Worm (Caenorhabditis elegans) whole organism, L1 larva: ENCODE data around the gene H43I07.1.

Source experiments
- C16A3.4 ChIP-seq: fragments of 150-350 bp; optimal IDR thresholded peaks from 2 replicates; lab custom pipeline; 2014; ENCODE audit warnings: missing biosample characterization, missing genetic modification characterization
- aha-1 ChIP-seq: fragments of 150-350 bp; optimal IDR thresholded peaks from 2 replicates; lab custom pipeline; 2014; ENCODE audit warnings: missing biosample characterization, missing genetic modification characterization
- blmp-1 ChIP-seq: fragments of 150-350 bp; optimal IDR thresholded peaks from 2 replicates; lab custom pipeline; 2014; ENCODE audit warnings: missing biosample characterization, missing genetic modification characterization
- ceh-63 ChIP-seq: fragments of 200-800 bp; sonication (Bioruptor generic); optimal IDR thresholded peaks from 2 replicates; lab custom pipeline; 2018; ENCODE audit warnings: mild to moderate bottlenecking, missing genetic modification characterization, missing compliant biosample characterization
- ceh-8 ChIP-seq: fragments of 200-800 bp; sonication (Bioruptor generic); optimal IDR thresholded peaks from 2 replicates; lab custom pipeline; 2018; ENCODE audit warnings: mild to moderate bottlenecking, missing genetic modification characterization, moderate library complexity, missing compliant biosample characterization
- ceh-82 ChIP-seq, 3 experiments: fragments of 150-350 bp in 1 of 3; sonication (generic microtip) in 2 of 3; optimal IDR thresholded peaks; 2 replicates each; lab custom pipeline; 2014 to 2017; ENCODE audit warnings: missing biosample characterization in 3 of 3, missing genetic modification characterization in 3 of 3
- ceh-88 ChIP-seq: fragments of 200-800 bp; sonication (Bioruptor generic); IDR thresholded peaks from 2 replicates; pipeline ENCODE4 v1.3.6; 2022; ENCODE audit warnings: missing genetic modification characterization, missing compliant biosample characterization
- ceh-90 ChIP-seq: sonication (generic microtip); optimal IDR thresholded peaks from 2 replicates; lab custom pipeline; 2016; ENCODE audit warnings: missing genetic modification characterization, missing compliant biosample characterization
- dpl-1 ChIP-seq, 3 experiments: fragments of 150-350 bp in 2 of 3; sonication (generic microtip) in 1 of 3; optimal IDR thresholded peaks; 2 replicates each; lab custom pipeline; 2014 to 2017; ENCODE audit warnings: missing biosample characterization in 3 of 3, missing genetic modification characterization in 3 of 3, missing genetic modification reagents in 3 of 3
- dsc-1 ChIP-seq: sonication (generic microtip); optimal IDR thresholded peaks from 2 replicates; lab custom pipeline; 2016; ENCODE audit warnings: mild to moderate bottlenecking, missing genetic modification characterization, missing compliant biosample characterization
- efl-1 ChIP-seq, 4 experiments: fragments of 150-350 bp; optimal IDR thresholded peaks in 3 of 4; peaks in 1 of 4; 1 replicate in 1 of 4; 2 replicates in 3 of 4; lab custom pipeline; 2014; ENCODE audit warnings: missing biosample characterization in 2 of 4, missing genetic modification characterization in 2 of 4, missing genetic modification reagents in 2 of 4
- elt-2 ChIP-seq: sonication (generic microtip); optimal IDR thresholded peaks from 2 replicates; lab custom pipeline; 2016; ENCODE audit warnings: missing genetic modification characterization, mild to moderate bottlenecking, inconsistent platforms, missing compliant biosample characterization, missing genetic modification reagents
- fkh-4 ChIP-seq: sonication (generic microtip); optimal IDR thresholded peaks from 2 replicates; lab custom pipeline; 2016; ENCODE audit warnings: missing compliant biosample characterization, missing genetic modification characterization, borderline replicate concordance
- fkh-8 ChIP-seq: sonication (generic microtip); optimal IDR thresholded peaks from 2 replicates; lab custom pipeline; 2016; ENCODE audit warnings: mild to moderate bottlenecking, missing genetic modification characterization, missing compliant biosample characterization
- fos-1 ChIP-seq: fragments of 150-350 bp; optimal IDR thresholded peaks from 2 replicates; lab custom pipeline; 2014; ENCODE audit warnings: missing biosample characterization, missing genetic modification characterization
- hlh-17 ChIP-seq: fragments of 200-800 bp; sonication (Bioruptor generic); optimal IDR thresholded peaks from 2 replicates; lab custom pipeline; 2018; ENCODE audit warnings: missing genetic modification characterization, mild to moderate bottlenecking, missing compliant biosample characterization, moderate library complexity, borderline replicate concordance
- irx-1 ChIP-seq: sonication (generic microtip); optimal IDR thresholded peaks from 2 replicates; lab custom pipeline; 2016; ENCODE audit warnings: missing genetic modification characterization, missing compliant biosample characterization
- isw-1 ChIP-seq: fragments of 200-800 bp; sonication (Bioruptor generic); IDR thresholded peaks from 2 replicates; pipeline ENCODE4 v1.3.6; 2022; ENCODE audit warnings: missing genetic modification characterization, missing compliant biosample characterization
- jun-1 ChIP-seq: fragments of 150-350 bp; optimal IDR thresholded peaks from 2 replicates; lab custom pipeline; 2014; ENCODE audit warnings: missing biosample characterization, missing genetic modification reagents, missing genetic modification characterization
- lin-13 ChIP-seq: fragments of 150-350 bp; optimal IDR thresholded peaks from 2 replicates; lab custom pipeline; 2014; ENCODE audit warnings: missing biosample characterization, missing genetic modification reagents, missing genetic modification characterization
- lin-15B ChIP-seq: fragments of 150-350 bp; sonication (generic microtip); optimal IDR thresholded peaks from 3 replicates; lab custom pipeline; 2014; ENCODE audit warnings: missing biosample characterization, missing genetic modification characterization
- lin-39 ChIP-seq: fragments of 150-350 bp; optimal IDR thresholded peaks from 2 replicates; lab custom pipeline; 2014; ENCODE audit warnings: missing biosample characterization, missing genetic modification reagents, missing genetic modification characterization
- lsy-2 ChIP-seq, 2 experiments: fragments of 150-350 bp; optimal IDR thresholded peaks; 2 replicates each; lab custom pipeline; 2014; ENCODE audit warnings: missing biosample characterization in 2 of 2, missing genetic modification characterization in 2 of 2
- mab-9 ChIP-seq: fragments of 200-800 bp; sonication (Bioruptor generic); IDR thresholded peaks from 2 replicates; pipeline ENCODE4 v1.3.6; 2022; ENCODE audit warnings: missing genetic modification reagents, missing genetic modification characterization, missing compliant biosample characterization
- mep-1 ChIP-seq: fragments of 150-350 bp; optimal IDR thresholded peaks from 2 replicates; lab custom pipeline; 2014; ENCODE audit warnings: missing biosample characterization, missing genetic modification characterization
- nhr-11 ChIP-seq: fragments of 150-350 bp; optimal IDR thresholded peaks from 2 replicates; lab custom pipeline; 2014; ENCODE audit warnings: missing biosample characterization, missing genetic modification characterization
- nhr-19 ChIP-seq: fragments of 200-800 bp; sonication (Bioruptor generic); conservative IDR thresholded peaks from 2 replicates; pipeline ENCODE4 v1.3.6; 2022; ENCODE audit warnings: missing genetic modification characterization, missing compliant biosample characterization
- nhr-20 ChIP-seq: sonication (generic microtip); optimal IDR thresholded peaks from 2 replicates; lab custom pipeline; 2016; ENCODE audit warnings: mild to moderate bottlenecking, missing genetic modification characterization, missing compliant biosample characterization
- nhr-28 ChIP-seq: fragments of 150-350 bp; optimal IDR thresholded peaks from 2 replicates; lab custom pipeline; 2014; ENCODE audit warnings: missing biosample characterization, missing genetic modification characterization
- nhr-47 ChIP-seq: sonication (generic microtip); optimal IDR thresholded peaks from 2 replicates; lab custom pipeline; 2016; ENCODE audit warnings: mild to moderate bottlenecking, missing genetic modification characterization, moderate library complexity, missing compliant biosample characterization
- nhr-71 ChIP-seq: sonication (generic microtip); optimal IDR thresholded peaks from 2 replicates; lab custom pipeline; 2016; ENCODE audit warnings: mild to moderate bottlenecking, missing genetic modification characterization, moderate library complexity, missing compliant biosample characterization
- nhr-77 ChIP-seq: fragments of 150-350 bp; optimal IDR thresholded peaks from 2 replicates; lab custom pipeline; 2014; ENCODE audit warnings: missing biosample characterization, missing genetic modification characterization
- nhr-84 ChIP-seq: sonication (generic microtip); optimal IDR thresholded peaks from 2 replicates; lab custom pipeline; 2017; ENCODE audit warnings: missing biosample characterization, missing genetic modification characterization
- nhr-85 ChIP-seq: sonication (generic microtip); peaks from one replicate; lab custom pipeline; 2016; ENCODE audit warnings: missing genetic modification characterization, inconsistent platforms, missing compliant biosample characterization
- pag-3 ChIP-seq: sonication (generic microtip); optimal IDR thresholded peaks from 2 replicates; lab custom pipeline; 2017; ENCODE audit warnings: missing genetic modification characterization, mild to moderate bottlenecking, missing compliant biosample characterization, antibody characterized with exemption, borderline replicate concordance; ENCODE audit not compliant: insufficient read depth
- pax-3 ChIP-seq: fragments of 200-800 bp; sonication (Bioruptor generic); optimal IDR thresholded peaks from 2 replicates; lab custom pipeline; 2018; ENCODE audit warnings: mild to moderate bottlenecking, missing genetic modification characterization, moderate library complexity, missing compliant biosample characterization
- skn-1 ChIP-seq: fragments of 150-350 bp; optimal IDR thresholded peaks from 2 replicates; lab custom pipeline; 2014; ENCODE audit warnings: missing biosample characterization, missing genetic modification characterization
- snpc-4 ChIP-seq: fragments of 150-350 bp; optimal IDR thresholded peaks from 2 replicates; lab custom pipeline; 2014; ENCODE audit warnings: missing biosample characterization, missing genetic modification characterization
- snu-23 ChIP-seq: sonication (generic microtip); optimal IDR thresholded peaks from 2 replicates; lab custom pipeline; 2016; ENCODE audit warnings: missing genetic modification characterization, missing compliant biosample characterization
- sox-4 ChIP-seq: sonication (generic microtip); optimal IDR thresholded peaks from 2 replicates; lab custom pipeline; 2016; ENCODE audit warnings: missing genetic modification characterization, missing compliant biosample characterization
- sptf-1 ChIP-seq: fragments of 150-350 bp; optimal IDR thresholded peaks from 2 replicates; lab custom pipeline; 2014; ENCODE audit warnings: missing biosample characterization, missing genetic modification characterization
- sup-37 ChIP-seq: fragments of 200-800 bp; sonication (Bioruptor generic); optimal IDR thresholded peaks from 2 replicates; lab custom pipeline; 2018; ENCODE audit warnings: mild to moderate bottlenecking, missing genetic modification characterization, missing compliant biosample characterization
- tbx-2 ChIP-seq: sonication (generic microtip); optimal IDR thresholded peaks from 2 replicates; lab custom pipeline; 2016; ENCODE audit warnings: missing genetic modification characterization, missing compliant biosample characterization
- tlp-1 ChIP-seq: fragments of 150-350 bp; optimal IDR thresholded peaks from 2 replicates; lab custom pipeline; 2014; ENCODE audit warnings: missing biosample characterization, missing genetic modification characterization
- unc-130 ChIP-seq: fragments of 150-350 bp; optimal IDR thresholded peaks from 2 replicates; lab custom pipeline; 2017; ENCODE audit warnings: missing biosample characterization, missing genetic modification characterization, inconsistent platforms
- unc-86 ChIP-seq: sonication (generic microtip); optimal IDR thresholded peaks from 2 replicates; lab custom pipeline; 2016; ENCODE audit warnings: missing genetic modification characterization, missing compliant biosample characterization
- unc-98 ChIP-seq: fragments of 200-800 bp; sonication (Bioruptor generic); IDR thresholded peaks from 2 replicates; pipeline ENCODE4 v1.3.6; 2022; ENCODE audit warnings: missing genetic modification characterization, missing compliant biosample characterization
- xbp-1 ChIP-seq: sonication (generic microtip); optimal IDR thresholded peaks from 2 replicates; lab custom pipeline; 2016; ENCODE audit warnings: missing genetic modification characterization, missing compliant biosample characterization
- zip-4 ChIP-seq: fragments of 200-800 bp; sonication (Bioruptor generic); optimal IDR thresholded peaks from 2 replicates; lab custom pipeline; 2018; ENCODE audit warnings: mild to moderate bottlenecking, missing genetic modification characterization, moderate library complexity, missing compliant biosample characterization
- ztf-11 ChIP-seq, 2 experiments: sonication (generic microtip); optimal IDR thresholded peaks; 2 replicates each; lab custom pipeline; 2016 to 2017; ENCODE audit warnings: missing genetic modification characterization in 2 of 2, missing biosample characterization in 1 of 2, missing compliant biosample characterization in 1 of 2

The H43I07.1 gene

ce11 chrV:4194587-4195211 is 9.8 kb upstream of the H43I07.1 start, which contains the start of gene Y45G5AM.9 (continued):
- TF ChIP-seq pax-3 (tag; lab: Kevin White, UChicago) (peak; percentile 7), zip-4 (GFP tag; lab: Kevin White, UChicago) (peak; percentile 59), skn-1 (tag; lab: Kevin White, UChicago) (peak; percentile 67), C16A3.4 (tag; lab: Kevin White, UChicago) (peak; percentile 88), fkh-8 (tag; lab: Kevin White, UChicago) (peak; percentile 86), efl-1 (optimal IDR thresholded peaks at IDR 0.05; lab: Kevin White, UChicago) (peak; percentile 83), efl-1 (GFP tag; optimal IDR thresholded peaks at IDR 0.05 in 1 of 2; lab: Kevin White, UChicago) (peak; percentile 75 to 98), sup-37 (GFP tag; lab: Kevin White, UChicago) (no peak), blmp-1 (tag; lab: Kevin White, UChicago) (peak; percentile 43), irx-1 (tag; lab: Kevin White, UChicago) (peak; percentile 73), lsy-2 (tag; optimal IDR thresholded peaks at IDR 0.05; lab: Kevin White, UChicago) (peak; percentile 87), mep-1 (tag; lab: Kevin White, UChicago) (peak; percentile 80), mab-9 (GFP tag; lab: Robert Waterston, UW) (0 out of 2 replicates have a peak, but pooled peaks have one; percentile 26), ceh-88 (peak; percentile 34; the same call in 1 of the 2 replicates), snpc-4 (peak; percentile 61), ceh-63 (GFP tag; lab: Kevin White, UChicago) (no peak), tbx-2 (tag; lab: Kevin White, UChicago) (peak; percentile 87), lin-39 (peak; percentile 29), aha-1 (tag; lab: Kevin White, UChicago) (peak; percentile 48), nhr-85 (tag; lab: Kevin White, UChicago) (peak; percentile 88), nhr-28 (tag; lab: Kevin White, UChicago) (no peak), xbp-1 (tag; lab: Kevin White, UChicago) (peak; percentile 82), snu-23 (GFP tag; lab: Kevin White, UChicago) (peak; percentile 87), nhr-71 (tag; lab: Kevin White, UChicago) (peak; percentile 90), ceh-90 (tag; lab: Kevin White, UChicago) (no peak), pag-3 (tag; lab: Kevin White, UChicago) (peak; percentile 19), nhr-19 (peak; percentile 77), ceh-82 (tag; optimal IDR thresholded peaks at IDR 0.05; lab: Kevin White, UChicago) (peak; percentile 67 to 93 (median 78)), hlh-17 (GFP tag; lab: Kevin White, UChicago) (no peak), dpl-1 (GFP tag; optimal IDR thresholded peaks at IDR 0.05; lab: Kevin White, UChicago) (peak; percentile 76 to 83 (median 82)), nhr-11 (peak; percentile 9), tlp-1 (tag; lab: Kevin White, UChicago) (no peak), nhr-77 (peak; percentile 83), nhr-47 (tag; lab: Kevin White, UChicago) (peak; percentile 89), isw-1 (peak; percentile 70), ztf-11 (tag; optimal IDR thresholded peaks at IDR 0.05; lab: Kevin White, UChicago) (peak in 1 of 2 experiments; percentile 36), sptf-1 (tag; lab: Kevin White, UChicago) (no peak), unc-86 (tag; lab: Kevin White, UChicago) (peak; percentile 79), nhr-20 (peak; percentile 82), ceh-8 (peak; percentile 19), unc-130 (peak; percentile 53), jun-1 (tag; lab: Kevin White, UChicago) (peak; percentile 60), elt-2 (tag; lab: Kevin White, UChicago) (peak; percentile 37), lin-15B (peak; percentile 14), sox-4 (peak; percentile 54), fkh-4 (peak; percentile 45), dsc-1 (tag; lab: Kevin White, UChicago) (peak; percentile 84), fos-1 (tag; lab: Kevin White, UChicago) (peak; percentile 69), lin-13 (GFP tag; lab: Kevin White, UChicago) (peak; percentile 73), nhr-84 (no peak), unc-98 (GFP tag; lab: Robert Waterston, UW) (no peak)
- TF ChIP-seq, all 84 proteins: peak for 52
